Worm (Caenorhabditis elegans) whole organism, young adult: ENCODE data around the gene clc-21.

Experiments used
- F39B2.1 ChIP-seq: fragments of 200-800 bp; sonication (Bioruptor generic); IDR thresholded peaks from 2 replicates; pipeline ENCODE4 v1.3.6; 2022; ENCODE audit warnings: missing genetic modification reagents, missing genetic modification characterization, missing compliant biosample characterization
- bed-2 ChIP-seq: fragments of 200-800 bp; sonication (Bioruptor generic); IDR thresholded peaks from 2 replicates; pipeline ENCODE4 v1.3.6; 2022; ENCODE audit warnings: missing genetic modification reagents, missing genetic modification characterization, missing compliant biosample characterization
- ceh-58 ChIP-seq: fragments of 200-800 bp; sonication (Bioruptor generic); IDR thresholded peaks from 2 replicates; pipeline ENCODE4 v1.3.6; 2022; ENCODE audit warnings: missing genetic modification characterization, missing compliant biosample characterization
- ekl-4 ChIP-seq: fragments of 200-800 bp; sonication (Bioruptor generic); IDR thresholded peaks from 2 replicates; pipeline ENCODE4 v1.3.6; 2022; ENCODE audit warnings: missing genetic modification reagents, missing genetic modification characterization, missing compliant biosample characterization
- lin-35 ChIP-seq, 3 experiments: fragments of 150-350 bp in 2 of 3; sonication (generic microtip) in 1 of 3; optimal IDR thresholded peaks; 2 replicates each; lab custom pipeline; 2014 to 2018; ENCODE audit warnings: missing biosample characterization in 3 of 3, missing genetic modification characterization in 3 of 3, missing genetic modification reagents in 3 of 3
- lin-54 ChIP-seq: fragments of 200-800 bp; sonication (Bioruptor generic); optimal IDR thresholded peaks from 2 replicates; lab custom pipeline; 2018; ENCODE audit warnings: mild to moderate bottlenecking, missing genetic modification characterization, missing compliant biosample characterization
- mel-28 ChIP-seq: sonication (generic microtip); optimal IDR thresholded peaks from 2 replicates; lab custom pipeline; 2016; ENCODE audit warnings: borderline replicate concordance, mild to moderate bottlenecking, missing genetic modification characterization, missing compliant biosample characterization
- nfyb-1 ChIP-seq: fragments of 200-800 bp; sonication (Bioruptor generic); IDR thresholded peaks from 2 replicates; pipeline ENCODE4 v1.3.6; 2022; ENCODE audit warnings: missing genetic modification reagents, missing genetic modification characterization, missing compliant biosample characterization
- pha-4 ChIP-seq: fragments of 150-350 bp; sonication (generic microtip); optimal IDR thresholded peaks from 2 replicates; lab custom pipeline; 2014; ENCODE audit warnings: missing biosample characterization, missing genetic modification reagents, missing genetic modification characterization
- rec-8 ChIP-seq, 2 experiments: sonication (generic microtip); optimal IDR thresholded peaks; 2 replicates each; lab custom pipeline; 2016; ENCODE audit warnings: mild to moderate bottlenecking in 2 of 2, missing genetic modification characterization in 2 of 2, missing genetic modification reagents in 2 of 2, missing genotype in 2 of 2, missing biosample characterization in 1 of 2, missing compliant biosample characterization in 1 of 2, moderate library complexity in 1 of 2
- snpc-4 ChIP-seq, 5 experiments: fragments of 150-350 bp in 1 of 5; sonication (generic microtip) in 4 of 5; optimal IDR thresholded peaks; 2 replicates each; lab custom pipeline; 2014 to 2018; ENCODE audit warnings: missing genetic modification characterization in 5 of 5, missing biosample characterization in 3 of 5, antibody characterized with exemption in 2 of 5, mild to moderate bottlenecking in 2 of 5, missing compliant biosample characterization in 2 of 5, missing genotype in 2 of 5, moderate library complexity in 2 of 5, missing genetic modification reagents in 1 of 5
- unc-62 ChIP-seq: fragments of 150-350 bp; optimal IDR thresholded peaks from 2 replicates; lab custom pipeline; 2014; ENCODE audit warnings: missing biosample characterization, missing genetic modification reagents, missing genetic modification characterization

ce11 chrV:17430903-17431302 lies 14.0 kb downstream of the clc-21 start, which contains the start of gene srbc-27:
- TF ChIP-seq F39B2.1 (GFP tag; lab: Robert Waterston, UW) (no peak), snpc-4 (GFP tag; optimal IDR thresholded peaks at IDR 0.05; lab: Kevin White, UChicago) (no peak), snpc-4 (tag; optimal IDR thresholded peaks at IDR 0.05; lab: Kevin White, UChicago) (no peak), mel-28 (tag; lab: Kevin White, UChicago) (no peak), unc-62 (GFP tag; lab: Kevin White, UChicago) (no peak), rec-8 (tag; optimal IDR thresholded peaks at IDR 0.05; lab: Kevin White, UChicago) (no peak), lin-54 (GFP tag; lab: Kevin White, UChicago) (no peak), bed-2 (GFP tag; lab: Robert Waterston, UW) (no peak), nfyb-1 (GFP tag; lab: Robert Waterston, UW) (no peak), lin-35 (GFP tag; optimal IDR thresholded peaks at IDR 0.05; lab: Kevin White, UChicago) (no peak), ekl-4 (no peak), pha-4 (tag; lab: Kevin White, UChicago) (no peak), ceh-58 (no peak)
